Worm (Caenorhabditis elegans): Measurements from ENCODE around the gene R06B10.7.
A peak's percentile ranks its signal among the peaks of the same experiment; 100 is the strongest.

The R06B10.7 gene

DNA sequence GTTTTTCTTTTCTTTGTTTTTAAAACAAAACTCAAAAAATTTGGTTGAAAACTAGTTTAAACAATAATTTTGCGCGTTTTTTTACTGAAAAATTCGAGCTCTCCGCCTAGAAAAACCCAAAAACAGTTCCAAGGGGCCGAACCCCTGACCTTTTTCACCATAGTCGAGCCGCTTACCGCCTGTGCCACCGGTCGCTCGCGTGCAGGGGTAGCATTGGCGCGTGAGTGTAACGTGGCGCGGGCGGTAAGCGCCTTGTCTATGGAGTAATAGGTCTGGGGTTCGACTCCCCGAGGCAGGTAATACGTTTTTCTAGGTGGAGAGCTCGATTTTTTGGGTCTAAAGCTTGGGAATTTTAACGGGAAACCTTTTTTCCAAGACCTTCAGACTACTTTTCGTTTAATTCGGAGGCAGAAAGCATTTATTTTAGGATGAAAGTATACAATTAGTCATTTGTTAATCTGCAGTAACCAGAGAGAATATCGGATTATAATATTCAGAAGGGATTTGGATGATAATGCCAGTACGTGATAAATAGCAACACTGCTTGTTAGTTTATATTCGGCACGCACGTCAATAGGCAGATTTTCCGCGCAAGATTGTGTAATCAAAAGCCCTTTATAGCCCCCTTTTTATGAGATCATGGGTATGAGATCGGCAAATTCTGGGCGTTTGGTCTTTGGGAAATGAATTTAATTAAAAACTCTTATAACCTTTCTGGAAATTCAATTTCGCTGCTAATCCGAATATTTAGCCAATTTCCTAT is 6.1 kb upstream of the R06B10.7 start:
- TF ChIP-seq mec-3 (tag; optimal IDR thresholded peaks at IDR 0.05; ENCODE audit: borderline replicate concordance): no peak
- no peak for TF ChIP-seq pax-1 (tag; optimal IDR thresholded peaks at IDR 0.05)
- TF ChIP-seq lim-6 (tag; optimal IDR thresholded peaks at IDR 0.05): no peak
- no peak for TF ChIP-seq nhr-232 (tag; optimal IDR thresholded peaks at IDR 0.05)
- no peak for TF ChIP-seq dve-1 (tag; optimal IDR thresholded peaks at IDR 0.05)
- no peak for TF ChIP-seq tbx-7 (tag; optimal IDR thresholded peaks at IDR 0.05)
- no peak for TF ChIP-seq C08G9.2 (tag; optimal IDR thresholded peaks at IDR 0.05)
- no peak for TF ChIP-seq ahr-1 (tag; optimal IDR thresholded peaks at IDR 0.05)
- no peak for TF ChIP-seq ama-1 (optimal IDR thresholded peaks at IDR 0.05)
- TF ChIP-seq ttx-3 (tag; optimal IDR thresholded peaks at IDR 0.05): no peak

DNA sequence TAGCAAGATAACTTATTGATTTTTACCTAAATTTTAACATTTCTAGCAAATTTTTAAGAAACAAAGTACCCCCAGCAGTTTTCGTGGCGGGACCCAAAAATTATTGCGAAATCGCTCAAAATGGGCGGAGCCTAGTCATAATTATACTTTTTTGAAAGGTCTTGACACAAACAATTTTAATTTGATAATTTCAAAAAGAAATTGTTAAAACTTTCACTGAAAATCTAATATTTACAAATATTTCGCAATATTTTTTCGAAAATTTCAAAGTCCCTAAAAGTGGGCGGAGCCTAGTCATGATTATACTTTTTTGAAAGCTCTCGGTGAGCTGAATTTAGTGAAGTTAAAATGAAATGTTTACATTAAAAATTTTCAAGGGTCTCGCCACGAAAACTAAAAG is 3.3 kb upstream of the R06B10.7 start:
- TF ChIP-seq ceh-18 (tag; optimal IDR thresholded peaks at IDR 0.05) (no peak), fax-1 (tag; optimal IDR thresholded peaks at IDR 0.05) (no peak), T23F11.4 (GFP tag; optimal IDR thresholded peaks at IDR 0.05) (no peak), zip-5 (tag; optimal IDR thresholded peaks at IDR 0.05) (no peak), pat-9 (tag; optimal IDR thresholded peaks at IDR 0.05) (no peak), gmeb-2 (tag; optimal IDR thresholded peaks at IDR 0.05) (no peak), fkh-6 (tag; optimal IDR thresholded peaks at IDR 0.05) (no peak), odd-2 (tag; optimal IDR thresholded peaks at IDR 0.05) (no peak), ahr-1 (tag; optimal IDR thresholded peaks at IDR 0.05) (no peak), ref-2 (tag; optimal IDR thresholded peaks at IDR 0.05) (no peak), pros-1 (tag; optimal IDR thresholded peaks at IDR 0.05) (no peak), ceh-9 (tag; optimal IDR thresholded peaks at IDR 0.05) (no peak), C38D4.7 (GFP tag; optimal IDR thresholded peaks at IDR 0.05) (no peak), ttx-3 (tag; optimal IDR thresholded peaks at IDR 0.05) (no peak), ceh-30 (tag; optimal IDR thresholded peaks at IDR 0.05) (no peak), nfya-1 (tag; optimal IDR thresholded peaks at IDR 0.05) (no peak), syd-9 (tag; optimal IDR thresholded peaks at IDR 0.05) (no peak), ceh-45 (GFP tag; IDR thresholded peaks at IDR 0.05) (no peak), ceh-48 (tag; optimal IDR thresholded peaks at IDR 0.05) (no peak)

DNA sequence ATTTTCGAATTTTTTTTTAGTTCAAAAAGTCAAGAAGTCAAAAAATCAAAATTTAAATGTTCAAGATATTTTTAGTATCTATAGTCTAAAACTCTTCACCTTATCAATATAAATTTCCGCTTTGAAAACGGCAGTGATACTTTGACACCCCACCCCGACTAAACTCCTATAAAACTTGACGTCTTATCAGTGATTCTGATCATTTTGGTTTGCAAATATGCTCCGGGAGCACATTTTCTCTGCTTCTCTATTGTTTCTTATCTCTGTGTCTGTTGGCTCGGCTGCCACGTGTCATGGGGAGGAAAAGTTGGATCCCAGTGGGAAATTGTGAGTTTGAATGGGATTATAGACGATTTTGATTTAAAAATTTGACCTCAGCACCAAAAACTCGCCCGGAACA is 1.3 kb upstream of the R06B10.7 start, which contains the start of gene clec-150:
Gene clec-150, plus strand, starts transcription at position 198 of the 400 bp plus-strand sequence.
- TF ChIP-seq nfya-1 (tag; optimal IDR thresholded peaks at IDR 0.05) (no peak), elt-2 (tag; optimal IDR thresholded peaks at IDR 0.05) (peak; percentile 56)

DNA sequence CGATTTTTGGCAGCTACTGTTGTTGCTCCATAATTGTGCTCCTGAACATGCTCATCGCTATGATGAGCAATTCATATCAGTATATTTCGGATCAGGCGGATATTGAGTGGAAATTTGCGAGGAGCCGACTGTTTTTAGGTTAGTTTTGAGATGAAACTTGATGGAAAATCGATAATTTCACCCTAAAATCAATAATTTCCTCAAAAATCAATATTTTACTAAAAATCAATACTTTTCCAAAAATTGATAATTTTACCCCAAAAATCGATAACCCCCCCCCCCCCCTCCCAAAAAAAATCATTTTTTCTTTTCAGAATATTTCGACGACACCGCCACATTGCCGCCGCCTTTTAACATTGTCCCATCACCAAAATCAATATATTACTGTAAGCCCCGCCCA is 2.3 kb downstream of the R06B10.7 start:
- no peak for TF ChIP-seq ceh-34 (tag; optimal IDR thresholded peaks at IDR 0.05)
- TF ChIP-seq ceh-48 (tag; optimal IDR thresholded peaks at IDR 0.05): peak; percentile 17
- no peak for TF ChIP-seq dve-1 (tag; optimal IDR thresholded peaks at IDR 0.05)
- TF ChIP-seq sdc-2 (tag; optimal IDR thresholded peaks at IDR 0.05): no peak
- TF ChIP-seq K02D7.2 (tag; optimal IDR thresholded peaks at IDR 0.05): no peak
- no peak for TF ChIP-seq ceh-18 (tag; optimal IDR thresholded peaks at IDR 0.05)

DNA sequence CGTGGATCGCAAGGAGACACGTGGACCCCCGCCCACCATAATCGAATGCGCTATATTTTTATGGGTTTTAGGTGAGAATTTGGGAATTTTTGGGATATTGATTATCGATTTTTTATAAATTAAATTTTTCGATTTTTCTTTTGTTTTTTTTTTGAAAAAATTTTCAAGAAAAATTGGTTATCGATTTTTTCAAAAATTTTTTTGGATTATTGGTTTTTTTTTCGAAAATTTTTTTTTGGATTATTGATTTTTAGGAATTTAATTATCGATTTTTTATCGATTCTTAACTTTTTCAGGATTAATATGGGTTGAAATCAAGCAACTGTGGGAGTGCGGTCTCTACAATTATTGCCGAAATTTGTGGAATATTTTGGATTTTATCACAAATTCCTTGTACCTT is 4.6 kb downstream of the R06B10.7 start:
- TF ChIP-seq ceh-14 (tag; optimal IDR thresholded peaks at IDR 0.05) (no peak), lim-6 (tag; optimal IDR thresholded peaks at IDR 0.05) (no peak), hlh-30 (tag; optimal IDR thresholded peaks at IDR 0.05; ENCODE audit: insufficient read depth) (no peak), pros-1 (tag; optimal IDR thresholded peaks at IDR 0.05) (no peak), hlh-15 (tag; optimal IDR thresholded peaks at IDR 0.05) (no peak), eyg-1 (tag; optimal IDR thresholded peaks at IDR 0.05) (no peak), ref-2 (tag; optimal IDR thresholded peaks at IDR 0.05) (no peak), syd-9 (tag; optimal IDR thresholded peaks at IDR 0.05) (no peak), ceh-31 (tag; optimal IDR thresholded peaks at IDR 0.05) (no peak), dve-1 (tag; optimal IDR thresholded peaks at IDR 0.05) (no peak)
